Fruit fly (Drosophila melanogaster) whole organism, wandering third instar larva: ENCODE results near the gene Polr3C.

Experiments used
- Abd-B ChIP-seq: fragments of >200 bp; optimal IDR thresholded peaks from 2 replicates; lab custom pipeline; 2017; ENCODE audit warnings: missing biosample characterization, missing genetic modification characterization
- CG32264 ChIP-seq: fragments of 200-800 bp; sonication (Bioruptor generic); optimal IDR thresholded peaks from 2 replicates; lab custom pipeline; 2016; ENCODE audit warnings: missing biosample characterization, missing genetic modification characterization
- CG9705 ChIP-seq: fragments of 200-800 bp; sonication (Bioruptor generic); optimal IDR thresholded peaks from 2 replicates; lab custom pipeline; 2018; ENCODE audit warnings: missing biosample characterization, mild to moderate bottlenecking, missing genetic modification characterization
- CrebA ChIP-seq: fragments of 200-800 bp; sonication (Bioruptor generic); optimal IDR thresholded peaks from 2 replicates; lab custom pipeline; 2016; ENCODE audit warnings: missing biosample characterization, mild to moderate bottlenecking, missing genetic modification characterization, borderline replicate concordance
- Dfd ChIP-seq: fragments of >200 bp; optimal IDR thresholded peaks from 2 replicates; lab custom pipeline; 2017; ENCODE audit warnings: missing biosample characterization, missing genetic modification characterization
- Dif ChIP-seq: fragments of 200-275, 200-300 bp; sonication (Bioruptor generic); optimal IDR thresholded peaks from 2 replicates; lab custom pipeline; 2018; ENCODE audit warnings: missing biosample characterization, missing genetic modification characterization; ENCODE audit not compliant: partially characterized antibody
- GATAd ChIP-seq: sonication (Bioruptor generic); optimal IDR thresholded peaks from 2 replicates; lab custom pipeline; 2016; ENCODE audit warnings: missing biosample characterization, missing genetic modification characterization
- HLH106 ChIP-seq: fragments of 200-800 bp; optimal IDR thresholded peaks from 3 replicates; lab custom pipeline; 2019; ENCODE audit warnings: missing biosample characterization, mild to moderate bottlenecking, missing genetic modification characterization, moderate library complexity
- Hnf4 ChIP-seq: fragments of 200-800 bp; sonication (Bioruptor generic); optimal IDR thresholded peaks from 2 replicates; lab custom pipeline; 2016; ENCODE audit warnings: missing biosample characterization, mild to moderate bottlenecking, missing genetic modification characterization
- Hr78 ChIP-seq: fragments of >200 bp; optimal IDR thresholded peaks from 2 replicates; lab custom pipeline; 2017; ENCODE audit warnings: missing biosample characterization, missing genetic modification characterization
- Hr83 ChIP-seq: fragments of 200-300 bp; sonication (Bioruptor generic); optimal IDR thresholded peaks from 2 replicates; lab custom pipeline; 2016; ENCODE audit warnings: missing biosample characterization, mild to moderate bottlenecking, missing genetic modification characterization, moderate library complexity; ENCODE audit not compliant: poor library complexity, severe bottlenecking
- Jra ChIP-seq: sonication (Bioruptor generic); optimal IDR thresholded peaks from 2 replicates; lab custom pipeline; 2016; ENCODE audit warnings: missing biosample characterization, missing genetic modification characterization
- Mio ChIP-seq: sonication (Bioruptor generic); optimal IDR thresholded peaks from 2 replicates; lab custom pipeline; 2016; ENCODE audit warnings: missing biosample characterization, missing genetic modification characterization
- Myc ChIP-seq: fragments of >200 bp; optimal IDR thresholded peaks from 2 replicates; lab custom pipeline; 2017
- N ChIP-seq: fragments of >200 bp; optimal IDR thresholded peaks from 2 replicates; lab custom pipeline; 2018; ENCODE audit warnings: missing biosample characterization, missing external identifiers, missing genetic modification characterization
- OdsH ChIP-seq: fragments of 200-800 bp; sonication (Bioruptor generic); optimal IDR thresholded peaks from 2 replicates; lab custom pipeline; 2016; ENCODE audit warnings: missing biosample characterization, mild to moderate bottlenecking, missing genetic modification characterization
- Rel ChIP-seq, 2 experiments: fragments of 200-800 bp; sonication (Bioruptor generic) in 1 of 2; optimal IDR thresholded peaks; 2 replicates in 1 of 2; 3 replicates in 1 of 2; lab custom pipeline; 2016 to 2019; ENCODE audit warnings: mild to moderate bottlenecking in 2 of 2, missing biosample characterization in 2 of 2, missing genetic modification characterization in 2 of 2, moderate library complexity in 1 of 2
- Sp1 ChIP-seq: fragments of 200-800 bp; sonication (Bioruptor generic); optimal IDR thresholded peaks from 3 replicates; lab custom pipeline; 2019; ENCODE audit warnings: missing biosample characterization, mild to moderate bottlenecking, missing genetic modification characterization, moderate library complexity
- Vsx2 ChIP-seq: fragments of 200-300, 225-300 bp; sonication (Bioruptor generic); optimal IDR thresholded peaks from 2 replicates; lab custom pipeline; 2018; ENCODE audit warnings: missing biosample characterization, missing genetic modification characterization; ENCODE audit not compliant: partially characterized antibody
- br ChIP-seq: fragments of 200-800 bp; sonication (Bioruptor generic); optimal IDR thresholded peaks from 2 replicates; lab custom pipeline; 2016; ENCODE audit warnings: missing biosample characterization, missing genetic modification characterization
- brk ChIP-seq: fragments of 200-800 bp; sonication (Bioruptor generic); optimal IDR thresholded peaks from 2 replicates; lab custom pipeline; 2016; ENCODE audit warnings: missing biosample characterization, mild to moderate bottlenecking, missing genetic modification characterization
- dl ChIP-seq, 2 experiments: fragments of 175-275, 200-275 bp in 1 of 2; fragments of 200-275 bp in 1 of 2; sonication (Bioruptor generic); optimal IDR thresholded peaks; lab custom pipeline; 2018; ENCODE audit warnings: mild to moderate bottlenecking in 2 of 2, missing biosample characterization in 2 of 2, missing genetic modification characterization in 2 of 2, moderate library complexity in 2 of 2; ENCODE audit not compliant: partially characterized antibody in 2 of 2, insufficient read depth in 1 of 2
- dmrt93B ChIP-seq: fragments of 200-800 bp; sonication (Bioruptor generic); optimal IDR thresholded peaks from 2 replicates; lab custom pipeline; 2018; ENCODE audit warnings: missing biosample characterization, mild to moderate bottlenecking, missing genetic modification characterization
- dsf ChIP-seq: sonication (Bioruptor generic); optimal IDR thresholded peaks from 2 replicates; lab custom pipeline; 2016; ENCODE audit warnings: missing biosample characterization, missing genetic modification characterization, borderline replicate concordance
- ey ChIP-seq: fragments of 200-800 bp; sonication (Bioruptor generic); optimal IDR thresholded peaks from 2 replicates; lab custom pipeline; 2016; ENCODE audit warnings: missing biosample characterization, missing genetic modification characterization
- foxo ChIP-seq, 2 experiments: fragments of 200-800 bp; sonication (Bioruptor generic); optimal IDR thresholded peaks; 2 replicates in 1 of 2; 3 replicates in 1 of 2; lab custom pipeline; 2016 to 2017; ENCODE audit warnings: missing biosample characterization in 2 of 2, missing genetic modification characterization in 2 of 2
- fru ChIP-seq: fragments of 200-800 bp; sonication (Bioruptor generic); optimal IDR thresholded peaks from 3 replicates; lab custom pipeline; 2016; ENCODE audit warnings: missing biosample characterization, mild to moderate bottlenecking, missing genetic modification characterization
- h ChIP-seq: fragments of 200-800 bp; sonication (Bioruptor generic); optimal IDR thresholded peaks from 3 replicates; lab custom pipeline; 2016; ENCODE audit warnings: missing biosample characterization, mild to moderate bottlenecking, missing genetic modification characterization
- jim ChIP-seq: fragments of 175-275, 200-325 bp; sonication (Bioruptor generic); optimal IDR thresholded peaks from 2 replicates; lab custom pipeline; 2016; ENCODE audit warnings: missing biosample characterization, mild to moderate bottlenecking, missing genetic modification characterization
- lola ChIP-seq: fragments of >200 bp; optimal IDR thresholded peaks from 2 replicates; lab custom pipeline; 2017; ENCODE audit warnings: missing biosample characterization, missing genetic modification characterization
- pan ChIP-seq: fragments of >200 bp; optimal IDR thresholded peaks from 2 replicates; lab custom pipeline; 2017
- psq ChIP-seq: fragments of 200-800 bp; sonication (Bioruptor generic); optimal IDR thresholded peaks from 3 replicates; lab custom pipeline; 2017; ENCODE audit warnings: missing biosample characterization, mild to moderate bottlenecking, missing genetic modification characterization, moderate library complexity
- rgr ChIP-seq: fragments of 200-800 bp; sonication (Bioruptor generic); optimal IDR thresholded peaks from 3 replicates; lab custom pipeline; 2016; ENCODE audit warnings: missing biosample characterization, mild to moderate bottlenecking, missing genetic modification characterization
- sage ChIP-seq: fragments of 200-800 bp; sonication (Bioruptor generic); optimal IDR thresholded peaks from 2 replicates; lab custom pipeline; 2016; ENCODE audit warnings: missing biosample characterization, mild to moderate bottlenecking, missing genetic modification characterization
- sv ChIP-seq: fragments of 200-800 bp; sonication (Bioruptor generic); optimal IDR thresholded peaks from 3 replicates; lab custom pipeline; 2016; ENCODE audit warnings: missing biosample characterization, missing genetic modification characterization
- tai ChIP-seq: sonication (Bioruptor generic); optimal IDR thresholded peaks from 2 replicates; lab custom pipeline; 2016; ENCODE audit warnings: missing biosample characterization, missing genetic modification characterization
- usp ChIP-seq: fragments of >200 bp; optimal IDR thresholded peaks from 2 replicates; lab custom pipeline; 2017; ENCODE audit warnings: missing biosample characterization, missing genetic modification characterization
- woc ChIP-seq: sonication (Bioruptor generic); optimal IDR thresholded peaks from 2 replicates; lab custom pipeline; 2016; ENCODE audit warnings: missing biosample characterization, mild to moderate bottlenecking, missing genetic modification characterization

Gene Polr3C

DNA sequence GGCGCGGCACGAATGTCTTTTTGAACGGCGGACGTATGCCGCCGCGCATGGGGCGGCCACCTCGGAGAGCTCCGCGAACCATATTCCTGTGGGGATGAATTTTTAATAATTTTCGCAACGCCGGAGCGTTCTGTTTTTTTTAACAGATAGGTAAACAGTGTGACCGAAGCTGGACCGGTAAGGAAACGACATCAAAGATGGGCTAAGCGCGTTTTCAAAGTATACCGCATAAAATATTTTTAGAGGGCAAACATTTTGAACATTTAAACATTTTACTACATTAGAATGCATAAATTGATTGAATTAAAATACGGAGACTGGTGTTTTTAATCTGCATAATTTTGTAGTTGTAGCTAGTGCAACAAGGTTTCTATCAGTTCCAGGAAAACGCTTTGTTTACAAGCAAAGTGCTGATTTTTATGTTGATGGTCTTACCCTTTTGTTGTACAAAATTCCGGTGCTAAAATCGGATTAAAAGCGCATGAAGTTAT, 31.0 kb upstream of the Polr3C start, which contains the start of the genes CG5641 and CG5245:
Gene CG5641, minus strand, starts transcription at position 163 of the 491 bp plus-strand sequence.
Gene CG5245, plus strand, starts transcription at position 441 of the 491 bp plus-strand sequence.
- no peak for TF ChIP-seq Rel (GFP tag; optimal IDR thresholded peaks at IDR 0.05; lab: Kevin White, UChicago)
- peak; percentile 66 for TF ChIP-seq Rel (tag; optimal IDR thresholded peaks at IDR 0.05; lab: Kevin White, UChicago)
- no peak for TF ChIP-seq CrebA (GFP tag; lab: Kevin White, UChicago)

DNA sequence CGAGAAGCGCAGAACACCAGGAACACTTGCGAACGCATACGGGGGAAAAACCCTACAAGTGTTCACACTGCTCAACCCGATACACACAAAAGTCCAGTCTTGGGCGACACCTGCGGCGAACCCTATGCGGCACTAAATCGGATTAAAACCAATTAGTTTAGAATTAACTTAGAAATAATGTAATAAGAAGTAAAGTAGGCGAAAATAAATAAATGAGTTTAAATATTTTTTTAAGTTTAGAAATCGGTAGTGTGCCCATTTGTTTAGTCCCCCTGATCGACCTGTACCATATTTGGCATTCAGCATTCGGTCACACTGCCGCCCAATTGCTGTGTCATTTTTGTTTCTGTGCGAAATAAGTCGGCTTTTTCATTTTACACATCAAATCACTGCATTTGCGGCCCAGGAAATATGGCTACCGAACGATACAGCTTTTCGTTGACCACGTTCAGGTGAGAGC, 29.2 kb upstream of the Polr3C start, which contains the start of gene Prosalpha2:
Gene Prosalpha2, plus strand, starts transcription at position 292 of the 460 bp plus-strand sequence.
- TF ChIP-seq OdsH (GFP tag; lab: Kevin White, UChicago), result no peak
- TF ChIP-seq woc (GFP tag; lab: Kevin White, UChicago), result no peak
- TF ChIP-seq fru (GFP tag; lab: Kevin White, UChicago), result no peak
- TF ChIP-seq usp (GFP tag; lab: Kevin White, UChicago), result no peak
- TF ChIP-seq h (GFP tag; lab: Kevin White, UChicago), result no peak
- no peak for TF ChIP-seq Mio (GFP tag; lab: Kevin White, UChicago)
- TF ChIP-seq br (GFP tag; lab: Kevin White, UChicago), result no peak
- TF ChIP-seq psq, result peak; percentile 12
- TF ChIP-seq Jra (GFP tag; lab: Kevin White, UChicago), result no peak
- no peak for TF ChIP-seq sv (GFP tag; lab: Kevin White, UChicago)
- no peak for TF ChIP-seq sage (GFP tag; lab: Kevin White, UChicago)
- TF ChIP-seq foxo (GFP tag; optimal IDR thresholded peaks at IDR 0.05; lab: Kevin White, UChicago), result peak in 1 of 2 experiments; percentile 48
- TF ChIP-seq Myc (lab: Kevin White, UChicago), result peak; percentile 38
- TF ChIP-seq CG9705 (GFP tag; lab: Kevin White, UChicago), result no peak
- no peak for TF ChIP-seq N (GFP tag; lab: Kevin White, UChicago)
- no peak for TF ChIP-seq tai
- peak; percentile 9 for TF ChIP-seq Sp1
- peak; percentile 29 for TF ChIP-seq rgr (GFP tag; lab: Kevin White, UChicago)
- no peak for TF ChIP-seq dsf
- no peak for TF ChIP-seq Rel (GFP tag; optimal IDR thresholded peaks at IDR 0.05; lab: Kevin White, UChicago)
- TF ChIP-seq Rel (tag; optimal IDR thresholded peaks at IDR 0.05; lab: Kevin White, UChicago), result peak; percentile 99
- no peak for TF ChIP-seq Hnf4 (GFP tag; lab: Kevin White, UChicago)
- no peak for TF ChIP-seq pan (lab: Kevin White, UChicago)
- TF ChIP-seq dl (GFP tag; optimal IDR thresholded peaks at IDR 0.05; lab: Kevin White, UChicago; ENCODE audit: insufficient read depth in 1 of 2, partially characterized antibody in 2 of 2), result no peak
- TF ChIP-seq Hr83 (GFP tag; lab: Kevin White, UChicago), result no peak
- TF ChIP-seq HLH106 (tag; lab: Kevin White, UChicago), result peak; percentile 11
- TF ChIP-seq CG32264, result no peak
- TF ChIP-seq GATAd (GFP tag; lab: Kevin White, UChicago), result no peak
- no peak for TF ChIP-seq lola (GFP tag; lab: Kevin White, UChicago)
- no peak for TF ChIP-seq Dfd
- TF ChIP-seq dmrt93B (GFP tag; lab: Kevin White, UChicago), result no peak
- TF ChIP-seq ey (GFP tag; lab: Kevin White, UChicago), result peak; percentile 28
- no peak for TF ChIP-seq Abd-B (GFP tag; lab: Kevin White, UChicago)
- no peak for TF ChIP-seq jim (GFP tag; lab: Kevin White, UChicago)
- TF ChIP-seq Hr78 (GFP tag; lab: Kevin White, UChicago), result no peak
- TF ChIP-seq Vsx2 (GFP tag; lab: Kevin White, UChicago), result no peak
- no peak for TF ChIP-seq brk (GFP tag; lab: Kevin White, UChicago)
- TF ChIP-seq Dif (GFP tag; lab: Kevin White, UChicago), result no peak
- no peak for TF ChIP-seq CrebA (GFP tag; lab: Kevin White, UChicago)
